Fruit fly (Drosophila melanogaster) whole organism, embryonic: ENCODE results near the gene CG7896.

ENCODE experiments used
- BEAF-32 ChIP-seq: fragments of 200-800 bp; sonication (Bioruptor generic); optimal IDR thresholded peaks from 3 replicates; lab custom pipeline; 2017; ENCODE audit warnings: missing biosample characterization, missing genetic modification characterization, mild to moderate bottlenecking, moderate library complexity, missing genetic modification reagents
- CG12299 ChIP-seq: fragments of 200-800 bp; sonication (Bioruptor generic); optimal IDR thresholded peaks from 2 replicates; lab custom pipeline; 2018; ENCODE audit warnings: missing biosample characterization, mild to moderate bottlenecking, missing genetic modification characterization
- CG1233 ChIP-seq: fragments of 200-800 bp; sonication (Bioruptor generic); optimal IDR thresholded peaks from 4 replicates; lab custom pipeline; 2018; ENCODE audit warnings: missing biosample characterization, mild to moderate bottlenecking, missing genetic modification characterization
- CG12769 ChIP-seq: fragments of 200-800 bp; sonication (Bioruptor generic); optimal IDR thresholded peaks from 2 replicates; lab custom pipeline; 2019; ENCODE audit warnings: missing biosample characterization, mild to moderate bottlenecking, missing genetic modification characterization, moderate library complexity
- CG1647 ChIP-seq: fragments of 200-800 bp; sonication (Bioruptor generic); optimal IDR thresholded peaks from 3 replicates; lab custom pipeline; 2016; ENCODE audit warnings: missing biosample characterization, missing genetic modification characterization
- CG17328 ChIP-seq: fragments of 200-800 bp; sonication (Bioruptor generic); IDR thresholded peaks from 2 replicates; pipeline ENCODE4 v1.3.6; 2022; ENCODE audit warnings: missing biosample characterization, missing genetic modification characterization
- CG17802 ChIP-seq: fragments of 200-800 bp; sonication (Bioruptor generic); optimal IDR thresholded peaks from 2 replicates; lab custom pipeline; 2018; ENCODE audit warnings: missing biosample characterization, mild to moderate bottlenecking, missing genetic modification characterization, moderate library complexity
- CG17829 ChIP-seq: fragments of 200-800 bp; optimal IDR thresholded peaks from 2 replicates; lab custom pipeline; 2019; ENCODE audit warnings: missing biosample characterization, mild to moderate bottlenecking, missing genetic modification characterization, moderate library complexity
- CG18599 ChIP-seq: fragments of 200-800 bp; sonication (Bioruptor generic); optimal IDR thresholded peaks from 3 replicates; lab custom pipeline; 2017; ENCODE audit warnings: missing biosample characterization, missing genetic modification characterization, mild to moderate bottlenecking, moderate library complexity, missing genetic modification reagents
- CG18764 ChIP-seq: fragments of 200-800 bp; sonication (Bioruptor generic); optimal IDR thresholded peaks from 3 replicates; lab custom pipeline; 2016; ENCODE audit warnings: missing biosample characterization, missing genetic modification characterization
- CG2889 ChIP-seq: fragments of 200-800 bp; sonication (Bioruptor generic); IDR thresholded peaks from 3 replicates; pipeline ENCODE4 v1.3.6; 2022; ENCODE audit warnings: missing biosample characterization, missing genetic modification characterization
- CG31224 ChIP-seq: fragments of 200-800 bp; sonication (Bioruptor generic); IDR thresholded peaks from 2 replicates; pipeline ENCODE4 v1.3.6; 2022; ENCODE audit warnings: missing biosample characterization, missing genetic modification characterization
- CG3163 ChIP-seq: fragments of 200-800 bp; sonication (Bioruptor generic); optimal IDR thresholded peaks from 3 replicates; lab custom pipeline; 2016; ENCODE audit warnings: missing biosample characterization, missing genetic modification characterization
- CG32532 ChIP-seq: fragments of 200-800 bp; sonication (Bioruptor generic); IDR thresholded peaks from 2 replicates; pipeline ENCODE4 v1.3.6; 2022; ENCODE audit warnings: missing biosample characterization, missing genetic modification characterization
- CG3407 ChIP-seq: fragments of 200-800 bp; sonication (Bioruptor generic); optimal IDR thresholded peaks from 2 replicates; lab custom pipeline; 2018; ENCODE audit warnings: missing biosample characterization, mild to moderate bottlenecking, missing genetic modification characterization
- CG34422 ChIP-seq: fragments of 200-800 bp; sonication (Bioruptor generic); IDR thresholded peaks from 3 replicates; pipeline ENCODE4 v1.3.6; 2022; ENCODE audit warnings: missing biosample characterization, missing genetic modification characterization
- CG3847 ChIP-seq: fragments of 200-800 bp; sonication (Bioruptor generic); IDR thresholded peaks from 2 replicates; pipeline ENCODE4 v1.3.6; 2022; ENCODE audit warnings: missing biosample characterization, missing genetic modification characterization
- CG4328 ChIP-seq: fragments of 200-800 bp; sonication (Bioruptor generic); optimal IDR thresholded peaks from 3 replicates; lab custom pipeline; 2017; ENCODE audit warnings: missing biosample characterization, missing genetic modification reagents, missing genetic modification characterization
- CG7963 ChIP-seq: fragments of 200-800 bp; sonication (Bioruptor generic); IDR thresholded peaks from 3 replicates; pipeline ENCODE4 v1.3.6; 2022; ENCODE audit warnings: missing biosample characterization, missing genetic modification characterization; ENCODE audit not compliant: partially characterized antibody
- CG9437 ChIP-seq: fragments of 200-800 bp; sonication (Bioruptor generic); optimal IDR thresholded peaks from 2 replicates; lab custom pipeline; 2018; ENCODE audit warnings: missing biosample characterization, mild to moderate bottlenecking, missing genetic modification characterization
- CG9727 ChIP-seq: fragments of 200-800 bp; sonication (Bioruptor generic); optimal IDR thresholded peaks from 3 replicates; lab custom pipeline; 2017; ENCODE audit warnings: missing biosample characterization, mild to moderate bottlenecking, missing genetic modification characterization
- CHES-1-like ChIP-seq: fragments of 200-800 bp; sonication (Bioruptor generic); optimal IDR thresholded peaks from 2 replicates; lab custom pipeline; 2016; ENCODE audit warnings: missing biosample characterization, missing genetic modification characterization
- Dip2 ChIP-seq: fragments of 200-800 bp; sonication (Bioruptor generic); IDR thresholded peaks from 2 replicates; pipeline ENCODE4 v1.3.6; 2022; ENCODE audit warnings: missing biosample characterization, missing genetic modification characterization
- Dll ChIP-seq: fragments of 200-800 bp; sonication (Bioruptor generic); IDR thresholded peaks from 4 replicates; pipeline ENCODE4 v1.3.6; 2022; ENCODE audit warnings: missing biosample characterization, missing genetic modification characterization; ENCODE audit not compliant: partially characterized antibody
- Ets97D ChIP-seq: fragments of 200-800 bp; sonication (Bioruptor generic); optimal IDR thresholded peaks from 3 replicates; lab custom pipeline; 2016; ENCODE audit warnings: missing biosample characterization, missing genetic modification characterization
- H15 ChIP-seq: fragments of 200-800 bp; sonication (Bioruptor generic); IDR thresholded peaks from 3 replicates; pipeline ENCODE4 v1.3.6; 2022; ENCODE audit warnings: missing biosample characterization, missing genetic modification characterization
- MBD-R2 ChIP-seq: fragments of 200-800 bp; sonication (Bioruptor generic); IDR thresholded peaks from 2 replicates; pipeline ENCODE4 v1.3.6; 2022; ENCODE audit warnings: missing biosample characterization, missing genetic modification characterization
- Myb ChIP-seq: fragments of 200-800 bp; sonication (Bioruptor generic); optimal IDR thresholded peaks from 2 replicates; lab custom pipeline; 2016; ENCODE audit warnings: missing biosample characterization, missing genetic modification characterization
- NC2α ChIP-seq: fragments of 200-800 bp; sonication (Bioruptor generic); optimal IDR thresholded peaks from 2 replicates; lab custom pipeline; 2016; ENCODE audit warnings: missing biosample characterization, missing genetic modification characterization
- NfI ChIP-seq: fragments of 200-800 bp; sonication (Bioruptor generic); optimal IDR thresholded peaks from 3 replicates; lab custom pipeline; 2018; ENCODE audit warnings: missing biosample characterization, mild to moderate bottlenecking, missing genetic modification characterization, moderate library complexity
- Opbp ChIP-seq: fragments of 200-800 bp; sonication (Bioruptor generic); IDR thresholded peaks from 3 replicates; pipeline ENCODE4 v1.3.6; 2022; ENCODE audit warnings: missing biosample characterization, missing genetic modification characterization; ENCODE audit not compliant: partially characterized antibody
- Rfx ChIP-seq: fragments of 200-800 bp; sonication (Bioruptor generic); IDR thresholded peaks from 2 replicates; pipeline ENCODE4 v1.3.6; 2022; ENCODE audit warnings: missing biosample characterization, missing genetic modification characterization
- Scr ChIP-seq: fragments of 200-800 bp; sonication (Bioruptor generic); IDR thresholded peaks from 2 replicates; pipeline ENCODE4 v1.3.6; 2022; ENCODE audit warnings: missing biosample characterization, missing genetic modification characterization; ENCODE audit not compliant: partially characterized antibody
- Sox100B ChIP-seq: fragments of 200-800 bp; sonication (Bioruptor generic); optimal IDR thresholded peaks from 3 replicates; lab custom pipeline; 2018; ENCODE audit warnings: missing biosample characterization, mild to moderate bottlenecking, missing genetic modification characterization
- Xrp1 ChIP-seq: fragments of 200-800 bp; sonication (Bioruptor generic); IDR thresholded peaks from 2 replicates; pipeline ENCODE4 v1.3.6; 2022; ENCODE audit warnings: missing biosample characterization, missing genetic modification characterization
- aop ChIP-seq: fragments of 200-800 bp; sonication (Bioruptor generic); IDR thresholded peaks from 2 replicates; pipeline ENCODE4 v1.3.6; 2022; ENCODE audit warnings: missing biosample characterization, missing genetic modification characterization
- ato ChIP-seq: fragments of 200-800 bp; sonication (Bioruptor generic); IDR thresholded peaks from 2 replicates; pipeline ENCODE4 v1.3.6; 2022; ENCODE audit warnings: missing biosample characterization, missing genetic modification characterization; ENCODE audit not compliant: partially characterized antibody
- btn ChIP-seq: fragments of 200-800 bp; sonication (Bioruptor generic); optimal IDR thresholded peaks from 2 replicates; lab custom pipeline; 2016; ENCODE audit warnings: missing biosample characterization, missing genetic modification characterization
- crp ChIP-seq, 2 experiments: fragments of 200-800 bp; sonication (Bioruptor generic); optimal IDR thresholded peaks; 2 replicates in 1 of 2; 3 replicates in 1 of 2; lab custom pipeline; 2017; ENCODE audit warnings: missing biosample characterization in 2 of 2, missing genetic modification characterization in 2 of 2, mild to moderate bottlenecking in 1 of 2, moderate library complexity in 1 of 2
- dan ChIP-seq: fragments of 200-800 bp; sonication (Bioruptor generic); IDR thresholded peaks from 2 replicates; pipeline ENCODE4 v1.3.6; 2022; ENCODE audit warnings: missing biosample characterization, missing genetic modification characterization
- fru ChIP-seq: fragments of >200 bp; optimal IDR thresholded peaks from 2 replicates; lab custom pipeline; 2017
- hb ChIP-seq: fragments of 200-800 bp; sonication (Bioruptor generic); IDR thresholded peaks from 3 replicates; pipeline ENCODE4 v1.3.6; 2022; ENCODE audit warnings: missing biosample characterization, missing genetic modification characterization; ENCODE audit not compliant: partially characterized antibody
- hth ChIP-seq: fragments of >200 bp; optimal IDR thresholded peaks from 2 replicates; lab custom pipeline; 2017; ENCODE audit warnings: inconsistent platforms
- mld ChIP-seq: fragments of 200-800 bp; sonication (Bioruptor generic); IDR thresholded peaks from 3 replicates; pipeline ENCODE4 v1.3.6; 2022; ENCODE audit warnings: missing biosample characterization, missing genetic modification characterization; ENCODE audit not compliant: partially characterized antibody
- pfk ChIP-seq: fragments of 200-800 bp; sonication (Bioruptor generic); optimal IDR thresholded peaks from 2 replicates; lab custom pipeline; 2018; ENCODE audit warnings: missing biosample characterization, mild to moderate bottlenecking, missing genetic modification characterization, moderate library complexity
- repo ChIP-seq: fragments of 200-800 bp; sonication (Bioruptor generic); optimal IDR thresholded peaks from 2 replicates; lab custom pipeline; 2016; ENCODE audit warnings: missing biosample characterization, missing genetic modification characterization
- row ChIP-seq: fragments of 200-800 bp; sonication (Bioruptor generic); IDR thresholded peaks from 3 replicates; pipeline ENCODE4 v1.3.6; 2022; ENCODE audit warnings: missing biosample characterization, missing genetic modification characterization
- scrt ChIP-seq: fragments of 200-800 bp; sonication (Bioruptor generic); optimal IDR thresholded peaks from 2 replicates; lab custom pipeline; 2018; ENCODE audit warnings: missing biosample characterization, mild to moderate bottlenecking, missing genetic modification characterization, moderate library complexity
- sim ChIP-seq: fragments of 200-800 bp; sonication (Bioruptor generic); IDR thresholded peaks from 2 replicates; pipeline ENCODE4 v1.3.6; 2022; ENCODE audit warnings: missing biosample characterization, missing genetic modification characterization
- trem ChIP-seq: fragments of 200-800 bp; optimal IDR thresholded peaks from 3 replicates; lab custom pipeline; 2019; ENCODE audit warnings: missing biosample characterization, mild to moderate bottlenecking, missing genetic modification characterization, moderate library complexity
- zen2 ChIP-seq: fragments of 200-800 bp; sonication (Bioruptor generic); IDR thresholded peaks from 3 replicates; pipeline ENCODE4 v1.3.6; 2022; ENCODE audit warnings: missing biosample characterization, missing genetic modification characterization; ENCODE audit not compliant: partially characterized antibody

The CG7896 gene

dm6 chr3R:29983073-29983544, at the start of gene CG7896 (continued):
- no peak for TF ChIP-seq CG12299 (tag; lab: Kevin White, UChicago)
- TF ChIP-seq mld, result no peak
- TF ChIP-seq aop (GFP tag; lab: Robert Waterston, UW), result no peak
- TF ChIP-seq MBD-R2 (GFP tag; lab: Robert Waterston, UW), result peak; percentile 51; the same call in 1 of the 2 replicates
- TF ChIP-seq dan (GFP tag; lab: Robert Waterston, UW), result no peak
- no peak for TF ChIP-seq Myb (GFP tag; lab: Kevin White, UChicago)
- peak; percentile 67 for TF ChIP-seq CG9727 (GFP tag; lab: Kevin White, UChicago)
- no peak for TF ChIP-seq ato
- no peak for TF ChIP-seq CG1647
- no peak for TF ChIP-seq hth
- peak; percentile 75 for TF ChIP-seq CG3847 (GFP tag; lab: Robert Waterston, UW)
- peak; percentile 49 for TF ChIP-seq CG17328 (GFP tag; lab: Robert Waterston, UW)
- TF ChIP-seq CHES-1-like (GFP tag; lab: Kevin White, UChicago), result no peak
- peak; percentile 61 for TF ChIP-seq scrt (GFP tag; lab: Kevin White, UChicago)
- TF ChIP-seq Sox100B (GFP tag; lab: Kevin White, UChicago), result peak; percentile 75
- peak; percentile 13 for TF ChIP-seq CG1233 (GFP tag; lab: Kevin White, UChicago)
- TF ChIP-seq CG18764 (GFP tag; lab: Kevin White, UChicago), result no peak
- TF ChIP-seq H15 (GFP tag; lab: Robert Waterston, UW), result peak; percentile 55
- TF ChIP-seq NC2α (GFP tag; lab: Kevin White, UChicago), result no peak
- no peak for TF ChIP-seq btn (GFP tag; lab: Kevin White, UChicago)
- peak; percentile 84 for TF ChIP-seq CG32532 (GFP tag; lab: Robert Waterston, UW)
- TF ChIP-seq Ets97D (GFP tag; lab: Kevin White, UChicago), result no peak
- peak; percentile 90 for TF ChIP-seq Xrp1 (GFP tag; lab: Robert Waterston, UW)
- no peak for TF ChIP-seq Dip2 (GFP tag; lab: Robert Waterston, UW)
- peak; percentile 71 for TF ChIP-seq CG18599 (GFP tag; lab: Kevin White, UChicago)
- TF ChIP-seq fru (lab: Kevin White, UChicago), result no peak
- TF ChIP-seq CG31224 (GFP tag; lab: Robert Waterston, UW), result peak; percentile 72
- peak; percentile 86 for TF ChIP-seq CG17829 (tag; lab: Kevin White, UChicago)
- TF ChIP-seq row (GFP tag; lab: Robert Waterston, UW), result peak; percentile 94
- TF ChIP-seq Rfx (GFP tag; lab: Robert Waterston, UW), result peak; percentile 88
- no peak for TF ChIP-seq pfk (GFP tag; lab: Kevin White, UChicago)
- no peak for TF ChIP-seq CG17802 (tag; lab: Kevin White, UChicago)
- TF ChIP-seq CG4328, result peak; percentile 43

dm6 chr3R:29935756-29936155, 47.5 kb upstream of the CG7896 start, which contains the start of the genes eIF2Balpha and Vps13B:
Gene eIF2Balpha, minus strand, starts transcription at chr3R:29935888.
Gene Vps13B, plus strand, starts transcription at chr3R:29935978.
- TF ChIP-seq CG7963 (GFP tag; lab: Robert Waterston, UW) (peak; percentile 96), CG18599 (GFP tag; lab: Kevin White, UChicago) (no peak), CG2889 (GFP tag; lab: Robert Waterston, UW) (no peak), CG9437 (GFP tag; lab: Kevin White, UChicago) (peak; percentile 49), CG12769 (no peak), Scr (peak; percentile 70), Opbp (peak; percentile 87; the same call in 2 of the 3 replicates), hb (GFP tag; lab: Robert Waterston, UW) (peak; percentile 78), Dll (GFP tag; lab: Robert Waterston, UW) (peak; percentile 83), CG3407 (GFP tag; lab: Kevin White, UChicago) (no peak), zen2 (GFP tag; lab: Robert Waterston, UW) (peak; percentile 100), repo (GFP tag; lab: Kevin White, UChicago) (no peak), crp (GFP tag; optimal IDR thresholded peaks at IDR 0.05; lab: Kevin White, UChicago) (peak in 1 of 2 experiments; percentile 87), trem (tag; lab: Kevin White, UChicago) (no peak), CG34422 (GFP tag; lab: Robert Waterston, UW) (peak; percentile 61; the same call in 1 of the 3 replicates), BEAF-32 (GFP tag; lab: Kevin White, UChicago) (peak; percentile 8), NfI (GFP tag; lab: Kevin White, UChicago) (no peak), sim (GFP tag; lab: Robert Waterston, UW) (no peak), CG3163 (GFP tag; lab: Kevin White, UChicago) (no peak)
